Worm (Caenorhabditis elegans) whole organism, L1 larva: ENCODE data around the gene srh-283.

ENCODE experiments used
- C04F5.9 ChIP-seq: sonication (generic microtip); optimal IDR thresholded peaks from 2 replicates; lab custom pipeline; 2016; ENCODE audit warnings: missing genetic modification characterization, missing compliant biosample characterization
- C16A3.4 ChIP-seq: fragments of 150-350 bp; optimal IDR thresholded peaks from 2 replicates; lab custom pipeline; 2014; ENCODE audit warnings: missing biosample characterization, missing genetic modification characterization
- C34B4.2 ChIP-seq: sonication (generic microtip); optimal IDR thresholded peaks from 2 replicates; lab custom pipeline; 2017; ENCODE audit warnings: mild to moderate bottlenecking, missing genetic modification characterization, missing compliant biosample characterization
- F16B12.6 ChIP-seq: fragments of 150-350 bp; optimal IDR thresholded peaks from 2 replicates; lab custom pipeline; 2014; ENCODE audit warnings: missing biosample characterization, missing genetic modification characterization
- aha-1 ChIP-seq: fragments of 150-350 bp; optimal IDR thresholded peaks from 2 replicates; lab custom pipeline; 2014; ENCODE audit warnings: missing biosample characterization, missing genetic modification characterization
- aly-2 ChIP-seq: fragments of 150-350 bp; optimal IDR thresholded peaks from 2 replicates; lab custom pipeline; 2014; ENCODE audit warnings: missing biosample characterization, missing genetic modification characterization
- ama-1 ChIP-seq: fragments of 150-350 bp; optimal IDR thresholded peaks from 2 replicates; lab custom pipeline; 2014
- ceh-8 ChIP-seq: fragments of 200-800 bp; sonication (Bioruptor generic); optimal IDR thresholded peaks from 2 replicates; lab custom pipeline; 2018; ENCODE audit warnings: mild to moderate bottlenecking, missing genetic modification characterization, moderate library complexity, missing compliant biosample characterization
- ceh-90 ChIP-seq: sonication (generic microtip); optimal IDR thresholded peaks from 2 replicates; lab custom pipeline; 2016; ENCODE audit warnings: missing genetic modification characterization, missing compliant biosample characterization
- ces-1 ChIP-seq: fragments of 150-350 bp; optimal IDR thresholded peaks from 2 replicates; lab custom pipeline; 2014; ENCODE audit warnings: missing biosample characterization, missing genetic modification reagents, missing genetic modification characterization
- efl-1 ChIP-seq, 4 experiments: fragments of 150-350 bp; optimal IDR thresholded peaks in 3 of 4; peaks in 1 of 4; 1 replicate in 1 of 4; 2 replicates in 3 of 4; lab custom pipeline; 2014; ENCODE audit warnings: missing biosample characterization in 2 of 4, missing genetic modification characterization in 2 of 4, missing genetic modification reagents in 2 of 4
- efl-3 ChIP-seq: fragments of 200-800 bp; sonication (Bioruptor generic); optimal IDR thresholded peaks from 2 replicates; lab custom pipeline; 2018; ENCODE audit warnings: mild to moderate bottlenecking, missing genetic modification characterization, missing compliant biosample characterization
- elt-2 ChIP-seq: sonication (generic microtip); optimal IDR thresholded peaks from 2 replicates; lab custom pipeline; 2016; ENCODE audit warnings: missing genetic modification characterization, mild to moderate bottlenecking, inconsistent platforms, missing compliant biosample characterization, missing genetic modification reagents
- ets-5 ChIP-seq: fragments of 200-800 bp; sonication (Bioruptor generic); IDR thresholded peaks from 2 replicates; pipeline ENCODE4 v1.3.6; 2022; ENCODE audit warnings: missing genetic modification characterization, missing compliant biosample characterization
- fkh-10 ChIP-seq: sonication (generic microtip); optimal IDR thresholded peaks from 2 replicates; lab custom pipeline; 2017; ENCODE audit warnings: missing biosample characterization, missing genetic modification reagents, missing genetic modification characterization
- fkh-4 ChIP-seq: sonication (generic microtip); optimal IDR thresholded peaks from 2 replicates; lab custom pipeline; 2016; ENCODE audit warnings: missing compliant biosample characterization, missing genetic modification characterization, borderline replicate concordance
- fos-1 ChIP-seq: fragments of 150-350 bp; optimal IDR thresholded peaks from 2 replicates; lab custom pipeline; 2014; ENCODE audit warnings: missing biosample characterization, missing genetic modification characterization
- grh-1 ChIP-seq: fragments of 200-800 bp; sonication (Bioruptor generic); IDR thresholded peaks from 2 replicates; pipeline ENCODE4 v1.3.6; 2022; ENCODE audit warnings: missing genetic modification reagents, missing genetic modification characterization, missing compliant biosample characterization
- hlh-17 ChIP-seq: fragments of 200-800 bp; sonication (Bioruptor generic); optimal IDR thresholded peaks from 2 replicates; lab custom pipeline; 2018; ENCODE audit warnings: missing genetic modification characterization, mild to moderate bottlenecking, missing compliant biosample characterization, moderate library complexity, borderline replicate concordance
- hlh-4 ChIP-seq: sonication (generic microtip); optimal IDR thresholded peaks from 2 replicates; lab custom pipeline; 2016; ENCODE audit warnings: mild to moderate bottlenecking, missing genetic modification characterization, missing compliant biosample characterization
- hpl-2 ChIP-seq: fragments of 150-350 bp; optimal IDR thresholded peaks from 2 replicates; lab custom pipeline; 2014; ENCODE audit warnings: missing biosample characterization, missing genetic modification reagents, missing genetic modification characterization
- irx-1 ChIP-seq: sonication (generic microtip); optimal IDR thresholded peaks from 2 replicates; lab custom pipeline; 2016; ENCODE audit warnings: missing genetic modification characterization, missing compliant biosample characterization
- lin-35 ChIP-seq, 2 experiments: fragments of 150-350 bp; optimal IDR thresholded peaks; 2 replicates each; lab custom pipeline; 2014; ENCODE audit warnings: missing biosample characterization in 2 of 2, missing genetic modification characterization in 2 of 2, missing genetic modification reagents in 2 of 2
- mef-2 ChIP-seq: fragments of 150-350 bp; optimal IDR thresholded peaks from 2 replicates; lab custom pipeline; 2014; ENCODE audit warnings: missing biosample characterization, missing genetic modification characterization
- mep-1 ChIP-seq: fragments of 150-350 bp; optimal IDR thresholded peaks from 2 replicates; lab custom pipeline; 2014; ENCODE audit warnings: missing biosample characterization, missing genetic modification characterization
- nhr-11 ChIP-seq: fragments of 150-350 bp; optimal IDR thresholded peaks from 2 replicates; lab custom pipeline; 2014; ENCODE audit warnings: missing biosample characterization, missing genetic modification characterization
- nhr-19 ChIP-seq: fragments of 200-800 bp; sonication (Bioruptor generic); conservative IDR thresholded peaks from 2 replicates; pipeline ENCODE4 v1.3.6; 2022; ENCODE audit warnings: missing genetic modification characterization, missing compliant biosample characterization
- nhr-20 ChIP-seq: sonication (generic microtip); optimal IDR thresholded peaks from 2 replicates; lab custom pipeline; 2016; ENCODE audit warnings: mild to moderate bottlenecking, missing genetic modification characterization, missing compliant biosample characterization
- nhr-237 ChIP-seq: fragments of 150-350 bp; optimal IDR thresholded peaks from 2 replicates; lab custom pipeline; 2014; ENCODE audit warnings: missing biosample characterization, missing genetic modification characterization
- nhr-28 ChIP-seq: fragments of 150-350 bp; optimal IDR thresholded peaks from 2 replicates; lab custom pipeline; 2014; ENCODE audit warnings: missing biosample characterization, missing genetic modification characterization
- nhr-76 ChIP-seq: sonication (generic microtip); optimal IDR thresholded peaks from 2 replicates; lab custom pipeline; 2017; ENCODE audit warnings: missing biosample characterization, missing genetic modification characterization
- nhr-77 ChIP-seq: fragments of 150-350 bp; optimal IDR thresholded peaks from 2 replicates; lab custom pipeline; 2014; ENCODE audit warnings: missing biosample characterization, missing genetic modification characterization
- nhr-85 ChIP-seq: sonication (generic microtip); peaks from one replicate; lab custom pipeline; 2016; ENCODE audit warnings: missing genetic modification characterization, inconsistent platforms, missing compliant biosample characterization
- pax-3 ChIP-seq: fragments of 200-800 bp; sonication (Bioruptor generic); optimal IDR thresholded peaks from 2 replicates; lab custom pipeline; 2018; ENCODE audit warnings: mild to moderate bottlenecking, missing genetic modification characterization, moderate library complexity, missing compliant biosample characterization
- skn-1 ChIP-seq: fragments of 150-350 bp; optimal IDR thresholded peaks from 2 replicates; lab custom pipeline; 2014; ENCODE audit warnings: missing biosample characterization, missing genetic modification characterization
- snpc-4 ChIP-seq: fragments of 150-350 bp; optimal IDR thresholded peaks from 2 replicates; lab custom pipeline; 2014; ENCODE audit warnings: missing biosample characterization, missing genetic modification characterization
- swsn-7 ChIP-seq: sonication (generic microtip); optimal IDR thresholded peaks from 2 replicates; lab custom pipeline; 2016; ENCODE audit warnings: missing genetic modification characterization, missing compliant biosample characterization
- tbx-2 ChIP-seq: sonication (generic microtip); optimal IDR thresholded peaks from 2 replicates; lab custom pipeline; 2016; ENCODE audit warnings: missing genetic modification characterization, missing compliant biosample characterization
- unc-130 ChIP-seq: fragments of 150-350 bp; optimal IDR thresholded peaks from 2 replicates; lab custom pipeline; 2017; ENCODE audit warnings: missing biosample characterization, missing genetic modification characterization, inconsistent platforms
- unc-30 ChIP-seq: sonication (generic microtip); optimal IDR thresholded peaks from 2 replicates; lab custom pipeline; 2017; ENCODE audit warnings: missing biosample characterization, missing genetic modification characterization
- unc-86 ChIP-seq: sonication (generic microtip); optimal IDR thresholded peaks from 2 replicates; lab custom pipeline; 2016; ENCODE audit warnings: missing genetic modification characterization, missing compliant biosample characterization
- unc-98 ChIP-seq: fragments of 200-800 bp; sonication (Bioruptor generic); IDR thresholded peaks from 2 replicates; pipeline ENCODE4 v1.3.6; 2022; ENCODE audit warnings: missing genetic modification characterization, missing compliant biosample characterization
- vab-15 ChIP-seq: sonication (generic microtip); optimal IDR thresholded peaks from 2 replicates; lab custom pipeline; 2017; ENCODE audit warnings: missing genotype, mild to moderate bottlenecking, missing genetic modification characterization, missing compliant biosample characterization
- zag-1 ChIP-seq: fragments of 150-350 bp; optimal IDR thresholded peaks from 2 replicates; lab custom pipeline; 2014; ENCODE audit warnings: missing biosample characterization, missing genetic modification characterization

Gene srh-283

ce11 chrV:17767249-17767648, 2.1 kb downstream of the srh-283 start, which contains the start of gene srh-284:
Gene srh-284 (plus strand): TSS chrV:17767549.
- TF ChIP-seq F16B12.6 (tag; lab: Kevin White, UChicago): no peak
- TF ChIP-seq nhr-20 (tag; lab: Kevin White, UChicago): no peak
- no peak for TF ChIP-seq nhr-77 (tag; lab: Kevin White, UChicago)
- TF ChIP-seq nhr-11 (tag; lab: Kevin White, UChicago): no peak
- TF ChIP-seq tbx-2: no peak
- no peak for TF ChIP-seq unc-130
- TF ChIP-seq ceh-8: no peak
- TF ChIP-seq snpc-4: no peak
- TF ChIP-seq unc-98 (GFP tag; lab: Robert Waterston, UW): no peak
- no peak for TF ChIP-seq grh-1 (GFP tag; lab: Robert Waterston, UW)
- no peak for TF ChIP-seq nhr-28 (tag; lab: Kevin White, UChicago)
- TF ChIP-seq ceh-90: no peak
- TF ChIP-seq, all 84 proteins: peak for 0

DNA sequence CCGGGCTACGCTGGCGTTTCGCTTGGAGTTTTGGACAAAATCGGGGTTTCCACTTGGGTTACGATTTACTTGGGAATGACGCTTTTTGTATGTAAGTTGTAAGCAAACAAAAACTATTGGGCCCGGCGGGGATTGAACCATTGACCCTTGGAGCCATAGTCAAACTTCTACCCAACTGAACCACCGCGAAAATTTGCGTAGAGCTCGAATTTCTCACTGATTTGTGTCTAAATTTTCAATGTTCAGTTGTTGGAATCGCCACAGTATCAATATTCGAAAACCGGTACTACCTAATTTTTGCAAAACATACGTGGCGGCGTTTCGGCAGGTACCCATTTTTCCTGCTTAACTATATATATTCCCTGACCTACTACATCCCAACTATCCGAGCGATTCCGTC, 2.6 kb downstream of the srh-283 start:
- TF ChIP-seq elt-2 (tag; lab: Kevin White, UChicago) (no peak), efl-3 (no peak), nhr-237 (tag; lab: Kevin White, UChicago) (no peak), nhr-85 (tag; lab: Kevin White, UChicago) (no peak), snpc-4 (no peak), ama-1 (lab: Kevin White, UChicago) (no peak), nhr-19 (no peak), efl-1 (optimal IDR thresholded peaks at IDR 0.05; lab: Kevin White, UChicago) (no peak), efl-1 (GFP tag; optimal IDR thresholded peaks at IDR 0.05 in 1 of 2; lab: Kevin White, UChicago) (no peak), aly-2 (tag; lab: Kevin White, UChicago) (no peak), ces-1 (GFP tag; lab: Kevin White, UChicago) (no peak), unc-86 (tag; lab: Kevin White, UChicago) (no peak)

- TF ChIP-seq aha-1 (no peak), F16B12.6 (tag; lab: Kevin White, UChicago) (no peak), fos-1 (no peak), fkh-10 (no peak), fkh-4 (tag; lab: Kevin White, UChicago) (no peak), hlh-17 (GFP tag; lab: Kevin White, UChicago) (no peak), C04F5.9 (tag; lab: Kevin White, UChicago) (no peak), C34B4.2 (tag; lab: Kevin White, UChicago) (no peak), swsn-7 (tag; lab: Kevin White, UChicago) (no peak), mef-2 (tag; lab: Kevin White, UChicago) (no peak), nhr-85 (tag; lab: Kevin White, UChicago) (no peak), lin-35 (GFP tag; optimal IDR thresholded peaks at IDR 0.05; lab: Kevin White, UChicago) (no peak), vab-15 (tag; lab: Kevin White, UChicago) (no peak), irx-1 (no peak), zag-1 (no peak), unc-30 (tag; lab: Kevin White, UChicago) (no peak), nhr-77 (tag; lab: Kevin White, UChicago) (no peak), nhr-76 (tag; lab: Kevin White, UChicago) (no peak), aly-2 (tag; lab: Kevin White, UChicago) (no peak), mep-1 (tag; lab: Kevin White, UChicago) (no peak)
Observed at ce11 chrV:17773108-17773507, 8.0 kb downstream of the srh-283 start, which contains the start of gene sre-21. Gene sre-21 (minus strand): TSS chrV:17773208.

DNA sequence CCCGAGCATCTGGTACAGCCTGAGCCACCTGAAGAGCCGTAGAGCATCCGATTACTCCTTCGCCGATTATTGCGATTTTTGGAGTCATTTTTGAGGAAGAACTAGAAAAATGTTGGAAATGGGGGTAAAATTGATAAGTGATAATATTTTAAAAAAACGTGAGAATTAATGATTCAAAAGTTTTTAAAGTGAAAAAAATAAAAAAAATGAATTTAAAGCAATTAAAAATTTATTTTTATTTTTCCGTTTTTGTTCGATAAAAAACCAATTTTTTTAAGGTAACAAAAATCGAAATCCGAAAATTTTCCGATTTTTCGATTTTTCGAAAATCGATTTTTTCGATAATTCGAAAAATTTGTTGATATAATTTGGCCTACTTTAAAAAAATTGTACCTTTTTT, 12.0 kb downstream of the srh-283 start, which contains the start of gene ddo-1:
TSS of gene ddo-1 (minus strand) at position 101 of the 400 bp plus-strand sequence.
- TF ChIP-seq skn-1 (tag; lab: Kevin White, UChicago) (no peak), pax-3 (tag; lab: Kevin White, UChicago) (no peak), ets-5 (no peak), grh-1 (GFP tag; lab: Robert Waterston, UW) (no peak), hlh-4 (tag; lab: Kevin White, UChicago) (no peak), C16A3.4 (tag; lab: Kevin White, UChicago) (no peak), hpl-2 (GFP tag; lab: Kevin White, UChicago) (no peak)
